Worm (Caenorhabditis elegans): ENCODE data around the gene srz-16.

- no peak for TF ChIP-seq ama-1 (optimal IDR thresholded peaks at IDR 0.05)
- no peak for TF ChIP-seq pes-1 (GFP tag; IDR thresholded peaks at IDR 0.05)
- no peak for TF ChIP-seq ceh-36 (tag; optimal IDR thresholded peaks at IDR 0.05)
- TF ChIP-seq ceh-13 (GFP tag; optimal IDR thresholded peaks at IDR 0.05) = no peak
- TF ChIP-seq hmbx-1 (tag; optimal IDR thresholded peaks at IDR 0.05) = no peak
- TF ChIP-seq hnd-1 (tag; optimal IDR thresholded peaks at IDR 0.05) = no peak
- no peak for TF ChIP-seq tbx-37 (GFP tag; conservative IDR thresholded peaks at IDR 0.05)
- no peak for TF ChIP-seq F13C5.2 (tag; optimal IDR thresholded peaks at IDR 0.05)
- no peak for TF ChIP-seq sea-1 (GFP tag; conservative IDR thresholded peaks at IDR 0.05)
- no peak for TF ChIP-seq scrt-1 (GFP tag; IDR thresholded peaks at IDR 0.05)
- no peak for TF ChIP-seq flt-1 (GFP tag; IDR thresholded peaks at IDR 0.05)
- no peak for TF ChIP-seq aly-1 (tag; optimal IDR thresholded peaks at IDR 0.05)
- TF ChIP-seq tra-4 (tag; optimal IDR thresholded peaks at IDR 0.05) = no peak
These were observed 42.8 kb downstream of the srz-16 start for ce11 chrV:20143711-20144110.

Data from whole organism, early embryonic.